Fruit fly (Drosophila melanogaster): Measurements from ENCODE around the gene Vps33B.

Vps33B gene

dm6 chr3R:25462642-25463317 lies 10.5 kb upstream of the Vps33B start (continued):
- TF ChIP-seq Atf6 (GFP tag; IDR thresholded peaks at IDR 0.05) (peak; percentile 64), CG14014 (GFP tag; IDR thresholded peaks at IDR 0.05) (peak; percentile 54; the same call in 1 of the 2 replicates), ATbp (GFP tag; optimal IDR thresholded peaks at IDR 0.05) (no peak), CG2875 (GFP tag; optimal IDR thresholded peaks at IDR 0.05) (no peak), run (tag; optimal IDR thresholded peaks at IDR 0.05) (no peak), ranshi (GFP tag; IDR thresholded peaks at IDR 0.05) (0 out of 2 replicates have a peak, but pooled peaks have one; percentile 19), CG11723 (GFP tag; optimal IDR thresholded peaks at IDR 0.05) (no peak), lbe (GFP tag; optimal IDR thresholded peaks at IDR 0.05) (peak; percentile 80), btn (GFP tag; optimal IDR thresholded peaks at IDR 0.05) (no peak), CG8388 (GFP tag; optimal IDR thresholded peaks at IDR 0.05) (peak; percentile 5), lilli (GFP tag; optimal IDR thresholded peaks at IDR 0.05) (peak; percentile 1), dmrt11E (tag; optimal IDR thresholded peaks at IDR 0.05) (no peak), CG7839 (tag; optimal IDR thresholded peaks at IDR 0.05) (peak; percentile 56), CG8944 (GFP tag; optimal IDR thresholded peaks at IDR 0.05) (no peak), CG2889 (GFP tag; IDR thresholded peaks at IDR 0.05) (no peak), Hey (tag; optimal IDR thresholded peaks at IDR 0.05) (no peak), CG1603 (tag; optimal IDR thresholded peaks at IDR 0.05) (no peak), otp (GFP tag; IDR thresholded peaks at IDR 0.05) (no peak), Fer1 (GFP tag; optimal IDR thresholded peaks at IDR 0.05) (peak; percentile 61), Lhr (GFP tag; optimal IDR thresholded peaks at IDR 0.05) (no peak), gcm (GFP tag; optimal IDR thresholded peaks at IDR 0.05) (no peak), bsh (GFP tag; optimal IDR thresholded peaks at IDR 0.05) (peak; percentile 43 to 78), CG5180 (GFP tag; optimal IDR thresholded peaks at IDR 0.05) (no peak), Blimp-1 (GFP tag; optimal IDR thresholded peaks at IDR 0.05) (peak; percentile 36), CG5953 (GFP tag; IDR thresholded peaks at IDR 0.05) (no peak), CG13775 (GFP tag; optimal IDR thresholded peaks at IDR 0.05) (peak; percentile 7), eve (GFP tag; optimal IDR thresholded peaks at IDR 0.05) (peak in 1 of 2 experiments; percentile 53), Pdp1 (GFP tag; optimal IDR thresholded peaks at IDR 0.05) (no peak), Drgx (GFP tag; IDR thresholded peaks at IDR 0.05) (peak; percentile 90), dati (GFP tag; IDR thresholded peaks at IDR 0.05) (no peak), CG12942 (GFP tag; optimal IDR thresholded peaks at IDR 0.05) (no peak), ewg (GFP tag; optimal IDR thresholded peaks at IDR 0.05) (no peak), Jarid2 (GFP tag; optimal IDR thresholded peaks at IDR 0.05) (no peak), CG10267 (tag; optimal IDR thresholded peaks at IDR 0.05) (peak; percentile 26), CTCF (GFP tag; optimal IDR thresholded peaks at IDR 0.05) (no peak), HmgD (GFP tag; optimal IDR thresholded peaks at IDR 0.05) (no peak), Sox102F (GFP tag; optimal IDR thresholded peaks at IDR 0.05) (peak; percentile 34), CG8089 (GFP tag; optimal IDR thresholded peaks at IDR 0.05) (no peak), Usf (GFP tag; optimal IDR thresholded peaks at IDR 0.05) (no peak), CG12236 (GFP tag; optimal IDR thresholded peaks at IDR 0.05) (no peak), CG34376 (GFP tag; optimal IDR thresholded peaks at IDR 0.05) (no peak), CG13287 (GFP tag; IDR thresholded peaks at IDR 0.05; ENCODE audit: partially characterized antibody) (no peak), Hr39 (optimal IDR thresholded peaks at IDR 0.05) (no peak), odd (GFP tag; optimal IDR thresholded peaks at IDR 0.05) (no peak), Dll (GFP tag; IDR thresholded peaks at IDR 0.05; ENCODE audit: partially characterized antibody) (no peak), ems (GFP tag; optimal IDR thresholded peaks at IDR 0.05) (no peak), CG9876 (GFP tag; optimal IDR thresholded peaks at IDR 0.05) (no peak), CG11247 (GFP tag; IDR thresholded peaks at IDR 0.05) (no peak), Meics (GFP tag; optimal IDR thresholded peaks at IDR 0.05) (peak; percentile 74), CG7357 (GFP tag; IDR thresholded peaks at IDR 0.05) (no peak)
